5 fruit fly cellular contexts compared by ENCODE assay signal in genomic region chr3R:6402522-6403171, dm6.
TF ChIP-seq lines count a peak whose summit lies in the region.

No protein-coding gene starts in this region.

- no peak for TF ChIP-seq CTCF in whole organism, embryonic (GFP tag; optimal IDR thresholded peaks at IDR 0.05; lab: Kevin White, UChicago)

TF ChIP-seq in whole organism, adult, 20 proteins besides CTCF, POLR2A, EP300 and RAD21:
- no peak for TF ChIP-seq ovo (GFP tag; optimal IDR thresholded peaks at IDR 0.05; lab: Kevin White, UChicago)
- TF ChIP-seq cic (GFP tag; optimal IDR thresholded peaks at IDR 0.05; lab: Kevin White, UChicago): peak; percentile 13
- TF ChIP-seq Clk (GFP tag; optimal IDR thresholded peaks at IDR 0.05; lab: Kevin White, UChicago): no peak
- TF ChIP-seq bab1 (GFP tag; optimal IDR thresholded peaks at IDR 0.05; lab: Kevin White, UChicago): no peak

TF ChIP-seq in whole organism, embryonic, 481 proteins besides CTCF, POLR2A, EP300 and RAD21 (continues in another document):
- TF ChIP-seq sens (GFP tag; lab: Kevin White, UChicago) (peak; percentile 58), vnd (GFP tag; IDR thresholded peaks at IDR 0.05; lab: Robert Waterston, UW; ENCODE audit: partially characterized antibody) (no peak), Ssrp (tag; optimal IDR thresholded peaks at IDR 0.05; lab: Kevin White, UChicago) (no peak), mirr (GFP tag; optimal IDR thresholded peaks at IDR 0.05; lab: Kevin White, UChicago) (peak; percentile 76), gro (GFP tag; optimal IDR thresholded peaks at IDR 0.05; lab: Kevin White, UChicago) (peak; percentile 28), CG14965 (GFP tag; optimal IDR thresholded peaks at IDR 0.05; lab: Kevin White, UChicago; ENCODE audit: borderline replicate concordance) (no peak), nom (GFP tag; optimal IDR thresholded peaks at IDR 0.05; lab: Kevin White, UChicago) (peak; percentile 55), CG16815 (GFP tag; optimal IDR thresholded peaks at IDR 0.05; lab: Kevin White, UChicago) (no peak), sug (tag; optimal IDR thresholded peaks at IDR 0.05; lab: Kevin White, UChicago) (peak; percentile 76), ATbp (GFP tag; optimal IDR thresholded peaks at IDR 0.05; lab: Kevin White, UChicago) (no peak), cad (GFP tag; optimal IDR thresholded peaks at IDR 0.05; lab: Kevin White, UChicago) (peak; percentile 45), pan (optimal IDR thresholded peaks at IDR 0.05; lab: Kevin White, UChicago) (no peak), pan (GFP tag; optimal IDR thresholded peaks at IDR 0.05 in 1 of 2, IDR thresholded peaks at IDR 0.05 in 1 of 2) (no peak), ab (GFP tag; optimal IDR thresholded peaks at IDR 0.05; lab: Kevin White, UChicago) (no peak), CG31441 (GFP tag; IDR thresholded peaks at IDR 0.05; lab: Robert Waterston, UW) (no peak), ham (GFP tag; IDR thresholded peaks at IDR 0.05; lab: Robert Waterston, UW) (peak; percentile 29; the same call in 1 of the 2 replicates), CG9817 (tag; optimal IDR thresholded peaks at IDR 0.05; lab: Kevin White, UChicago) (no peak), kah (GFP tag; optimal IDR thresholded peaks at IDR 0.05; lab: Kevin White, UChicago) (peak; percentile 69), CG11093 (GFP tag; IDR thresholded peaks at IDR 0.05; lab: Robert Waterston, UW) (no peak), Dfd (GFP tag; optimal IDR thresholded peaks at IDR 0.05; lab: Kevin White, UChicago) (no peak), Xrp1 (GFP tag; IDR thresholded peaks at IDR 0.05; lab: Robert Waterston, UW) (0 out of 2 replicates have a peak, but pooled peaks have one; percentile 18), Gug (GFP tag; IDR thresholded peaks at IDR 0.05; lab: Robert Waterston, UW) (no peak)

TF ChIP-seq in whole organism, prepupa, 60 proteins besides CTCF, POLR2A, EP300 and RAD21:
- TF ChIP-seq CG32006 (GFP tag; optimal IDR thresholded peaks at IDR 0.05; lab: Kevin White, UChicago): no peak
- TF ChIP-seq fkh (GFP tag; optimal IDR thresholded peaks at IDR 0.05; lab: Kevin White, UChicago): peak; percentile 28
- no peak for TF ChIP-seq esn (GFP tag; optimal IDR thresholded peaks at IDR 0.05; lab: Kevin White, UChicago)
- TF ChIP-seq Hr4 (GFP tag; optimal IDR thresholded peaks at IDR 0.05; lab: Kevin White, UChicago): no peak
- peak; percentile 33 to 52 for TF ChIP-seq ss (GFP tag; optimal IDR thresholded peaks at IDR 0.05; lab: Kevin White, UChicago)
- peak; percentile 46; the same call in 1 of the 3 replicates for TF ChIP-seq CG6163 (GFP tag; IDR thresholded peaks at IDR 0.05; lab: Robert Waterston, UW)
- peak; percentile 95 for TF ChIP-seq svp (GFP tag; lab: Kevin White, UChicago)
- peak; percentile 21 for TF ChIP-seq dsx (GFP tag; optimal IDR thresholded peaks at IDR 0.05; lab: Kevin White, UChicago; ENCODE audit: poor library complexity, severe bottlenecking)
- peak; percentile 6 for TF ChIP-seq CG1621 (tag; optimal IDR thresholded peaks at IDR 0.05; lab: Kevin White, UChicago)
- peak; percentile 29 for TF ChIP-seq Eip78C (GFP tag; lab: Kevin White, UChicago)
- TF ChIP-seq Lpt (GFP tag; optimal IDR thresholded peaks at IDR 0.05; lab: Kevin White, UChicago): no peak
- peak; percentile 10 for TF ChIP-seq CG6808 (GFP tag; optimal IDR thresholded peaks at IDR 0.05; lab: Kevin White, UChicago)
- TF ChIP-seq CG9139 (GFP tag; optimal IDR thresholded peaks at IDR 0.05; lab: Kevin White, UChicago): peak; percentile 15
- peak; percentile 44 for TF ChIP-seq CG6854 (GFP tag; optimal IDR thresholded peaks at IDR 0.05; lab: Kevin White, UChicago)
- no peak for TF ChIP-seq fd85E (GFP tag; optimal IDR thresholded peaks at IDR 0.05; lab: Kevin White, UChicago)
- peak; percentile 15 for TF ChIP-seq spab (GFP tag; optimal IDR thresholded peaks at IDR 0.05; lab: Kevin White, UChicago)
- TF ChIP-seq CG8119 (GFP tag; IDR thresholded peaks at IDR 0.05; lab: Robert Waterston, UW): 0 out of 3 replicates have a peak, but pooled peaks have one; percentile 18
- TF ChIP-seq CG4318 (GFP tag; optimal IDR thresholded peaks at IDR 0.05; lab: Kevin White, UChicago): no peak
- TF ChIP-seq Sox102F (GFP tag; optimal IDR thresholded peaks at IDR 0.05; lab: Kevin White, UChicago): peak; percentile 0
- TF ChIP-seq eg (GFP tag; IDR thresholded peaks at IDR 0.05; lab: Robert Waterston, UW): 0 out of 3 replicates have a peak, but pooled peaks have one; percentile 28
TF ChIP-seq in whole organism, prepupa: peak in this region for 14.

TF ChIP-seq in whole organism, pupa, 21 proteins besides CTCF, POLR2A, EP300 and RAD21:
- peak; percentile 10 for TF ChIP-seq CG8159 (tag; optimal IDR thresholded peaks at IDR 0.05; lab: Kevin White, UChicago)
- no peak for TF ChIP-seq CG17806 (tag; optimal IDR thresholded peaks at IDR 0.05; lab: Kevin White, UChicago)
- TF ChIP-seq Ets98B (GFP tag; IDR thresholded peaks at IDR 0.05; lab: Robert Waterston, UW): no peak
- TF ChIP-seq Pif1B (GFP tag; optimal IDR thresholded peaks at IDR 0.05; lab: Kevin White, UChicago): no peak
- no peak for TF ChIP-seq CG8301 (tag; optimal IDR thresholded peaks at IDR 0.05; lab: Kevin White, UChicago)
- no peak for TF ChIP-seq CG14655 (GFP tag; optimal IDR thresholded peaks at IDR 0.05; lab: Kevin White, UChicago)
- TF ChIP-seq CG10348 (GFP tag; IDR thresholded peaks at IDR 0.05; lab: Robert Waterston, UW): no peak
- TF ChIP-seq CG15710 (tag; optimal IDR thresholded peaks at IDR 0.05; lab: Kevin White, UChicago): no peak
- 0 out of 3 replicates have a peak, but pooled peaks have one; percentile 23 for TF ChIP-seq CG4496 (GFP tag; IDR thresholded peaks at IDR 0.05; lab: Robert Waterston, UW)
- peak; percentile 40 for TF ChIP-seq CG13204 (GFP tag; optimal IDR thresholded peaks at IDR 0.05; lab: Kevin White, UChicago)
- TF ChIP-seq CG32121 (GFP tag; IDR thresholded peaks at IDR 0.05; lab: Robert Waterston, UW): no peak
- TF ChIP-seq gl (tag; optimal IDR thresholded peaks at IDR 0.05; lab: Kevin White, UChicago): peak; percentile 2
- no peak for TF ChIP-seq D1 (tag; optimal IDR thresholded peaks at IDR 0.05; lab: Kevin White, UChicago)
- TF ChIP-seq CG12605 (GFP tag; IDR thresholded peaks at IDR 0.05; lab: Robert Waterston, UW): peak; percentile 65
- no peak for TF ChIP-seq fd96Ca (GFP tag; IDR thresholded peaks at IDR 0.05; lab: Robert Waterston, UW)
- no peak for TF ChIP-seq Pif1A (GFP tag; optimal IDR thresholded peaks at IDR 0.05; lab: Kevin White, UChicago)
- no peak for TF ChIP-seq CG9948 (tag; optimal IDR thresholded peaks at IDR 0.05; lab: Kevin White, UChicago)
- no peak for TF ChIP-seq rn (GFP tag; IDR thresholded peaks at IDR 0.05; lab: Robert Waterston, UW)
- TF ChIP-seq EcR (GFP tag; optimal IDR thresholded peaks at IDR 0.05; lab: Kevin White, UChicago): peak; percentile 20
- TF ChIP-seq CG34367 (tag; optimal IDR thresholded peaks at IDR 0.05; lab: Kevin White, UChicago): no peak
- TF ChIP-seq Snoo (tag; optimal IDR thresholded peaks at IDR 0.05; lab: Kevin White, UChicago): peak; percentile 31
TF ChIP-seq in whole organism, pupa: peak in this region for 7.

TF ChIP-seq in whole organism, wandering third instar larva, 38 proteins besides CTCF, POLR2A, EP300 and RAD21:
- TF ChIP-seq jim (GFP tag; optimal IDR thresholded peaks at IDR 0.05; lab: Kevin White, UChicago) (no peak), foxo (GFP tag; optimal IDR thresholded peaks at IDR 0.05; lab: Kevin White, UChicago) (peak in 1 of 2 experiments; percentile 10), psq (GFP tag; optimal IDR thresholded peaks at IDR 0.05; lab: Kevin White, UChicago) (peak; percentile 48), Mio (GFP tag; optimal IDR thresholded peaks at IDR 0.05; lab: Kevin White, UChicago) (no peak), Rel (GFP tag; optimal IDR thresholded peaks at IDR 0.05; lab: Kevin White, UChicago) (no peak), Rel (tag; optimal IDR thresholded peaks at IDR 0.05; lab: Kevin White, UChicago) (peak; percentile 22), Hr78 (GFP tag; optimal IDR thresholded peaks at IDR 0.05; lab: Kevin White, UChicago) (no peak), woc (GFP tag; optimal IDR thresholded peaks at IDR 0.05; lab: Kevin White, UChicago) (no peak), Dif (GFP tag; optimal IDR thresholded peaks at IDR 0.05; lab: Kevin White, UChicago; ENCODE audit: partially characterized antibody) (peak; percentile 43), h (GFP tag; optimal IDR thresholded peaks at IDR 0.05; lab: Kevin White, UChicago) (peak; percentile 76)
